Worm (Caenorhabditis elegans) whole organism, young adult: ENCODE data around the gene sma-1.

Source experiments
- F39B2.1 ChIP-seq: fragments of 200-800 bp; sonication (Bioruptor generic); IDR thresholded peaks from 2 replicates; pipeline ENCODE4 v1.3.6; 2022; ENCODE audit warnings: missing genetic modification reagents, missing genetic modification characterization, missing compliant biosample characterization
- aptf-3 ChIP-seq: fragments of 200-800 bp; sonication (Bioruptor generic); IDR thresholded peaks from 2 replicates; pipeline ENCODE4 v1.3.6; 2022; ENCODE audit warnings: missing genetic modification characterization, missing compliant biosample characterization
- ccch-3 ChIP-seq: fragments of 200-800 bp; sonication (Bioruptor generic); optimal IDR thresholded peaks from 2 replicates; lab custom pipeline; 2018; ENCODE audit warnings: mild to moderate bottlenecking, missing genetic modification characterization, missing compliant biosample characterization
- ceh-100 ChIP-seq: fragments of 200-800 bp; sonication (Bioruptor generic); IDR thresholded peaks from 2 replicates; pipeline ENCODE4 v1.3.6; 2022; ENCODE audit warnings: missing genetic modification reagents, missing genetic modification characterization, missing compliant biosample characterization
- egl-18 ChIP-seq: fragments of 200-800 bp; sonication (Bioruptor generic); IDR thresholded peaks from 2 replicates; pipeline ENCODE4 v1.3.6; 2022; ENCODE audit warnings: missing genetic modification reagents, missing genetic modification characterization, missing compliant biosample characterization
- egl-44 ChIP-seq: fragments of 200-800 bp; sonication (Bioruptor generic); IDR thresholded peaks from 2 replicates; pipeline ENCODE4 v1.3.6; 2022; ENCODE audit warnings: missing genetic modification reagents, missing genetic modification characterization, missing compliant biosample characterization
- egrh-3 ChIP-seq: fragments of 200-800 bp; sonication (Bioruptor generic); IDR thresholded peaks from 2 replicates; pipeline ENCODE4 v1.3.6; 2022; ENCODE audit warnings: missing genetic modification reagents, missing genetic modification characterization, missing compliant biosample characterization
- snpc-3.4 ChIP-seq: sonication (generic microtip); optimal IDR thresholded peaks from 2 replicates; lab custom pipeline; 2017; ENCODE audit warnings: missing genetic modification characterization, mild to moderate bottlenecking, missing compliant biosample characterization, antibody characterized with exemption, moderate library complexity, missing genotype, missing genetic modification reagents
- snpc-4 ChIP-seq, 5 experiments: fragments of 150-350 bp in 1 of 5; sonication (generic microtip) in 4 of 5; optimal IDR thresholded peaks; 2 replicates each; lab custom pipeline; 2014 to 2018; ENCODE audit warnings: missing genetic modification characterization in 5 of 5, missing biosample characterization in 3 of 5, antibody characterized with exemption in 2 of 5, mild to moderate bottlenecking in 2 of 5, missing compliant biosample characterization in 2 of 5, missing genotype in 2 of 5, moderate library complexity in 2 of 5, missing genetic modification reagents in 1 of 5
- tbx-9 ChIP-seq: sonication (generic microtip); optimal IDR thresholded peaks from 2 replicates; lab custom pipeline; 2016; ENCODE audit warnings: borderline replicate concordance, missing genetic modification characterization, inconsistent platforms, missing compliant biosample characterization
- unc-62 ChIP-seq: fragments of 150-350 bp; optimal IDR thresholded peaks from 2 replicates; lab custom pipeline; 2014; ENCODE audit warnings: missing biosample characterization, missing genetic modification reagents, missing genetic modification characterization

DNA sequence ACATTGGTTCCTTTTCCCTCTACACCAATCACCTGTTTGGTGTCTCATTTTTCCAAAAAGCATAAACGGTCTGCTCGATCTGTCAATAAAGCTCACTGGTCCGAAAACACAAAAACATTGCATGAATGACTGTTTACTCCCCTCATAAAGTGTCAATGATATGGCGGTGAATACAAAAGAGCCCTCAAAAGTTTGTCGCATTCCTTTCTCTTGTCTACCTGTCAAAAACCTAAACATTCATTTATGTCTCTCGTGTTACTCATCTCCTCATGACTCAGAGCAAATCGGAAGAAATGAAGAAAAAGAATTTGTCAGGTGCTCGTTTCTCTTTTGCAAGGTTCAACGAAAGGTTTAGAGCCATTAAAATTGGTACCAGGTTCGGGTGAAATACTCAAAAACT, 52.0 kb downstream of the sma-1 start:
- TF ChIP-seq egl-44 (GFP tag; lab: Robert Waterston, UW) (no peak), ceh-100 (no peak), tbx-9 (tag; lab: Kevin White, UChicago) (no peak), egrh-3 (GFP tag; lab: Robert Waterston, UW) (no peak), unc-62 (GFP tag; lab: Kevin White, UChicago) (no peak), egl-18 (GFP tag; lab: Robert Waterston, UW) (no peak), snpc-3.4 (no peak), ccch-3 (GFP tag; lab: Kevin White, UChicago) (no peak), aptf-3 (GFP tag; lab: Robert Waterston, UW) (no peak), F39B2.1 (GFP tag; lab: Robert Waterston, UW) (no peak), snpc-4 (GFP tag; optimal IDR thresholded peaks at IDR 0.05; lab: Kevin White, UChicago) (no peak), snpc-4 (tag; optimal IDR thresholded peaks at IDR 0.05; lab: Kevin White, UChicago) (no peak)
